Worm (Caenorhabditis elegans) whole organism, young adult: Measurements from ENCODE around the gene F13C5.2.

Experiments used
- egl-18 ChIP-seq: fragments of 200-800 bp; sonication (Bioruptor generic); IDR thresholded peaks from 2 replicates; pipeline ENCODE4 v1.3.6; 2022; ENCODE audit warnings: missing genetic modification reagents, missing genetic modification characterization, missing compliant biosample characterization
- pha-4 ChIP-seq: fragments of 150-350 bp; sonication (generic microtip); optimal IDR thresholded peaks from 2 replicates; lab custom pipeline; 2014; ENCODE audit warnings: missing biosample characterization, missing genetic modification reagents, missing genetic modification characterization
- unc-62 ChIP-seq: fragments of 150-350 bp; optimal IDR thresholded peaks from 2 replicates; lab custom pipeline; 2014; ENCODE audit warnings: missing biosample characterization, missing genetic modification reagents, missing genetic modification characterization

DNA sequence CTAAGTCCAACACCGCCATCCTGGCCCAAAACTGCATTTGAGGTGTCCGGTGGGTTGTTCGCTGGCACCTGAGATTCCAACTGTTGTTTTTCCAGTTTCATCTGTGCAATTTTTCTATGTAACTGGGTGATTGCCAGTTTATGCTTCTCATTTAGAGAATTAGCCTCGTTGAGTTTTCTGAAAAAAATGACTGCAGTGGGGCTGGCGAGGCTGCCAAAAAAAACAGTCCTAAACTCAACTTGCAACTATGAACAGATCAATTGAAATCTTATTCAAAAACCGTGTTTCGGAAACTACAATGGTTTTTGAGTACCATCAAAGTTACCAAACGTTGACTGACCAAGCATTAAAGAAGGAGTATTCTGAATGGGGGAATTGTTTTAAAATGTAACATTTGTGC is 39.9 kb upstream of the F13C5.2 start, which contains the start of gene F57C12.6:
- TF ChIP-seq pha-4 (tag; lab: Kevin White, UChicago), result no peak
- no peak for TF ChIP-seq egl-18 (GFP tag; lab: Robert Waterston, UW)
- no peak for TF ChIP-seq unc-62 (GFP tag; lab: Kevin White, UChicago)
